Fruit fly (Drosophila melanogaster): Measurements from ENCODE around the gene CG7299.
A peak's percentile ranks its signal among the peaks of the same experiment; 100 is the strongest.

The CG7299 gene

dm6 chr2L:10676933-10677714 lies 7.1 kb downstream of the CG7299 start, which contains the start of gene CG17104 (continued):
- no peak for TF ChIP-seq sqz (GFP tag; optimal IDR thresholded peaks at IDR 0.05)
- TF ChIP-seq CG12391 (tag; optimal IDR thresholded peaks at IDR 0.05) = peak; percentile 28
- TF ChIP-seq PHDP (tag; optimal IDR thresholded peaks at IDR 0.05) = peak; percentile 53
- TF ChIP-seq CG18599 (GFP tag; optimal IDR thresholded peaks at IDR 0.05) = peak; percentile 28
- TF ChIP-seq CG10462 (GFP tag; optimal IDR thresholded peaks at IDR 0.05) = no peak
- no peak for TF ChIP-seq MTF-1 (GFP tag; optimal IDR thresholded peaks at IDR 0.05; ENCODE audit: borderline replicate concordance)
- no peak for TF ChIP-seq ham (GFP tag; IDR thresholded peaks at IDR 0.05)
- no peak for TF ChIP-seq bowl (GFP tag; IDR thresholded peaks at IDR 0.05)
- no peak for TF ChIP-seq Nf-YA (GFP tag; IDR thresholded peaks at IDR 0.05)
- TF ChIP-seq D19A (tag; optimal IDR thresholded peaks at IDR 0.05) = no peak
- TF ChIP-seq CG12769 (tag; optimal IDR thresholded peaks at IDR 0.05) = no peak
- peak; percentile 36; the same call in 1 of the 2 replicates for TF ChIP-seq Ptx1 (GFP tag; IDR thresholded peaks at IDR 0.05)
- peak; percentile 33; the same call in 1 of the 2 replicates for TF ChIP-seq Taf1 (GFP tag; IDR thresholded peaks at IDR 0.05)
- TF ChIP-seq ind (GFP tag; optimal IDR thresholded peaks at IDR 0.05) = peak; percentile 1
- no peak for TF ChIP-seq ab (GFP tag; optimal IDR thresholded peaks at IDR 0.05)
- peak; percentile 61 for TF ChIP-seq dmrt99B (tag; optimal IDR thresholded peaks at IDR 0.05)
- peak; percentile 4 for TF ChIP-seq bcd (GFP tag; optimal IDR thresholded peaks at IDR 0.05)
- peak; percentile 26 for TF ChIP-seq ATbp (GFP tag; optimal IDR thresholded peaks at IDR 0.05)
- no peak for TF ChIP-seq Ssrp (tag; optimal IDR thresholded peaks at IDR 0.05)
- TF ChIP-seq CG12155 (GFP tag; optimal IDR thresholded peaks at IDR 0.05) = peak; percentile 5
- no peak for TF ChIP-seq stc (GFP tag; IDR thresholded peaks at IDR 0.05)
- TF ChIP-seq phol (tag; optimal IDR thresholded peaks at IDR 0.05) = no peak
- TF ChIP-seq CG13296 (GFP tag; optimal IDR thresholded peaks at IDR 0.05) = peak; percentile 14
- no peak for TF ChIP-seq CG32767 (GFP tag; IDR thresholded peaks at IDR 0.05)
- no peak for TF ChIP-seq CG17829 (tag; optimal IDR thresholded peaks at IDR 0.05)
- peak; percentile 1 for TF ChIP-seq CG17359 (tag; optimal IDR thresholded peaks at IDR 0.05)
- TF ChIP-seq CG10543 (GFP tag; optimal IDR thresholded peaks at IDR 0.05) = no peak
- no peak for TF ChIP-seq sr (GFP tag; IDR thresholded peaks at IDR 0.05)
- TF ChIP-seq mam (GFP tag; optimal IDR thresholded peaks at IDR 0.05) = peak; percentile 4
- no peak for TF ChIP-seq CG8478 (optimal IDR thresholded peaks at IDR 0.05)
- TF ChIP-seq Oli (tag; optimal IDR thresholded peaks at IDR 0.05) = peak; percentile 49
- no peak for TF ChIP-seq p53 (GFP tag; optimal IDR thresholded peaks at IDR 0.05)
- peak; percentile 49 for TF ChIP-seq row (GFP tag; IDR thresholded peaks at IDR 0.05)
- TF ChIP-seq sug (tag; optimal IDR thresholded peaks at IDR 0.05) = no peak
- TF ChIP-seq odd (GFP tag; optimal IDR thresholded peaks at IDR 0.05) = peak; percentile 7
- TF ChIP-seq Atf3 (GFP tag; optimal IDR thresholded peaks at IDR 0.05) = no peak
- TF ChIP-seq Ets97D (GFP tag; optimal IDR thresholded peaks at IDR 0.05) = no peak
- TF ChIP-seq gfzf (GFP tag; optimal IDR thresholded peaks at IDR 0.05) = no peak
- no peak for TF ChIP-seq CG3065 (GFP tag; optimal IDR thresholded peaks at IDR 0.05)
- peak; percentile 35 for TF ChIP-seq sd (tag; optimal IDR thresholded peaks at IDR 0.05)
- TF ChIP-seq CG32772 (GFP tag; IDR thresholded peaks at IDR 0.05) = no peak
- TF ChIP-seq CG14050 (GFP tag; IDR thresholded peaks at IDR 0.05) = peak; percentile 31; the same call in 1 of the 3 replicates
- TF ChIP-seq ase (GFP tag; IDR thresholded peaks at IDR 0.05) = no peak
- no peak for TF ChIP-seq CG5953 (GFP tag; IDR thresholded peaks at IDR 0.05)
- 0 out of 3 replicates have a peak, but pooled peaks have one; percentile 14 for TF ChIP-seq ci (GFP tag; IDR thresholded peaks at IDR 0.05)
- peak; percentile 51 for TF ChIP-seq CG30403 (GFP tag; optimal IDR thresholded peaks at IDR 0.05)
- no peak for TF ChIP-seq fru (optimal IDR thresholded peaks at IDR 0.05)
- no peak for TF ChIP-seq Bteb2 (GFP tag; optimal IDR thresholded peaks at IDR 0.05)
- TF ChIP-seq H2.0 (GFP tag; IDR thresholded peaks at IDR 0.05) = 0 out of 2 replicates have a peak, but pooled peaks have one; percentile 14
- TF ChIP-seq CG3726 (GFP tag; IDR thresholded peaks at IDR 0.05) = no peak
- TF ChIP-seq Lim3 (GFP tag; IDR thresholded peaks at IDR 0.05) = no peak

Data from whole organism, embryonic.